Worm (Caenorhabditis elegans) whole organism, L1 larva: ENCODE data around the gene clec-202.

ENCODE experiments used
- aly-2 ChIP-seq: fragments of 150-350 bp; optimal IDR thresholded peaks from 2 replicates; lab custom pipeline; 2014; ENCODE audit warnings: missing biosample characterization, missing genetic modification characterization
- ceh-8 ChIP-seq: fragments of 200-800 bp; sonication (Bioruptor generic); optimal IDR thresholded peaks from 2 replicates; lab custom pipeline; 2018; ENCODE audit warnings: mild to moderate bottlenecking, missing genetic modification characterization, moderate library complexity, missing compliant biosample characterization
- hpl-2 ChIP-seq: fragments of 150-350 bp; optimal IDR thresholded peaks from 2 replicates; lab custom pipeline; 2014; ENCODE audit warnings: missing biosample characterization, missing genetic modification reagents, missing genetic modification characterization
- irx-1 ChIP-seq: sonication (generic microtip); optimal IDR thresholded peaks from 2 replicates; lab custom pipeline; 2016; ENCODE audit warnings: missing genetic modification characterization, missing compliant biosample characterization

ce11 chrIV:17382029-17382428 lies 20.8 kb downstream of the clec-202 start, which contains the start of gene C30H6.8:
- TF ChIP-seq aly-2 (tag; lab: Kevin White, UChicago) (no peak), ceh-8 (no peak), irx-1 (tag; lab: Kevin White, UChicago) (no peak), hpl-2 (GFP tag; lab: Kevin White, UChicago) (no peak)
